Worm (Caenorhabditis elegans) whole organism, mixed stage, embryonic: ENCODE measurements around the gene cyp-34A10.
A peak's percentile ranks its signal among the peaks of the same experiment; 100 is the strongest.

Experiments used
- M03D4.4 ChIP-seq: sonication (generic microtip); optimal IDR thresholded peaks from 2 replicates; lab custom pipeline; 2017; ENCODE audit warnings: mild to moderate bottlenecking, missing genetic modification characterization, missing compliant biosample characterization
- bed-3 ChIP-seq: fragments of 200-800 bp; sonication (Bioruptor generic); optimal IDR thresholded peaks from 3 replicates; lab custom pipeline; 2018; ENCODE audit warnings: mild to moderate bottlenecking, missing genetic modification characterization, moderate library complexity, missing compliant biosample characterization
- blmp-1 ChIP-seq: fragments of 150-350 bp; optimal IDR thresholded peaks from 2 replicates; lab custom pipeline; 2014; ENCODE audit warnings: missing biosample characterization, missing genetic modification characterization
- ceh-39 ChIP-seq: fragments of 150-350 bp; optimal IDR thresholded peaks from 2 replicates; lab custom pipeline; 2014; ENCODE audit warnings: missing biosample characterization, missing genetic modification characterization
- ceh-43 ChIP-seq: fragments of 200-800 bp; sonication (Bioruptor generic); optimal IDR thresholded peaks from 2 replicates; lab custom pipeline; 2018; ENCODE audit warnings: mild to moderate bottlenecking, missing genetic modification characterization, moderate library complexity, missing compliant biosample characterization
- ceh-83 ChIP-seq: fragments of 200-800 bp; sonication (Bioruptor generic); optimal IDR thresholded peaks from 2 replicates; lab custom pipeline; 2018; ENCODE audit warnings: mild to moderate bottlenecking, missing genetic modification characterization, missing compliant biosample characterization
- ces-1 ChIP-seq: fragments of 150-350 bp; optimal IDR thresholded peaks from 2 replicates; lab custom pipeline; 2014; ENCODE audit warnings: missing biosample characterization, missing genetic modification reagents, missing genetic modification characterization
- cnd-1 ChIP-seq: fragments of 200-800 bp; sonication (Bioruptor generic); optimal IDR thresholded peaks from 2 replicates; lab custom pipeline; 2018; ENCODE audit warnings: mild to moderate bottlenecking, missing genetic modification characterization, missing compliant biosample characterization
- drap-1 ChIP-seq: fragments of 200-800 bp; sonication (Bioruptor generic); optimal IDR thresholded peaks from 3 replicates; lab custom pipeline; 2018; ENCODE audit warnings: mild to moderate bottlenecking, missing genetic modification characterization, missing compliant biosample characterization
- elt-1 ChIP-seq: sonication (generic microtip); optimal IDR thresholded peaks from 2 replicates; lab custom pipeline; 2017; ENCODE audit warnings: missing genetic modification characterization, mild to moderate bottlenecking, missing compliant biosample characterization, antibody characterized with exemption, moderate library complexity, borderline replicate concordance; ENCODE audit not compliant: insufficient read depth
- flh-1 ChIP-seq: fragments of 200-800 bp; sonication (Bioruptor generic); optimal IDR thresholded peaks from 2 replicates; lab custom pipeline; 2018; ENCODE audit warnings: mild to moderate bottlenecking, missing genetic modification characterization, moderate library complexity, missing compliant biosample characterization
- ham-2 ChIP-seq: fragments of 200-800 bp; sonication (Bioruptor generic); optimal IDR thresholded peaks from 2 replicates; lab custom pipeline; 2018; ENCODE audit warnings: mild to moderate bottlenecking, missing genetic modification characterization, missing compliant biosample characterization
- hlh-1 ChIP-seq: fragments of 150-350 bp; optimal IDR thresholded peaks from 2 replicates; lab custom pipeline; 2014; ENCODE audit warnings: missing biosample characterization, missing genetic modification reagents, missing genetic modification characterization
- lin-13 ChIP-seq: fragments of 150-350 bp; optimal IDR thresholded peaks from 2 replicates; lab custom pipeline; 2014; ENCODE audit warnings: missing biosample characterization, missing genetic modification characterization
- lin-32 ChIP-seq: fragments of 200-800 bp; sonication (Bioruptor generic); optimal IDR thresholded peaks from 2 replicates; lab custom pipeline; 2018; ENCODE audit warnings: mild to moderate bottlenecking, missing genetic modification characterization, missing compliant biosample characterization
- lsy-2 ChIP-seq: fragments of 150-350 bp; optimal IDR thresholded peaks from 2 replicates; lab custom pipeline; 2014; ENCODE audit warnings: missing biosample characterization, missing genetic modification characterization
- mab-5 ChIP-seq: fragments of 150-350 bp; optimal IDR thresholded peaks from 2 replicates; lab custom pipeline; 2014; ENCODE audit warnings: missing biosample characterization, missing genetic modification characterization
- mep-1 ChIP-seq: fragments of 150-350 bp; optimal IDR thresholded peaks from 2 replicates; lab custom pipeline; 2017; ENCODE audit warnings: missing biosample characterization, missing genetic modification reagents, missing genetic modification characterization, inconsistent platforms
- mls-2 ChIP-seq: sonication (generic microtip); optimal IDR thresholded peaks from 2 replicates; lab custom pipeline; 2016; ENCODE audit warnings: mild to moderate bottlenecking, missing genetic modification characterization, moderate library complexity, missing compliant biosample characterization
- nhr-2 ChIP-seq: fragments of 150-350 bp; optimal IDR thresholded peaks from 2 replicates; lab custom pipeline; 2014; ENCODE audit warnings: missing biosample characterization, missing genetic modification characterization
- nhr-237 ChIP-seq: fragments of 150-350 bp; optimal IDR thresholded peaks from 2 replicates; lab custom pipeline; 2014; ENCODE audit warnings: missing biosample characterization, missing genetic modification characterization
- nhr-28 ChIP-seq: fragments of 150-350 bp; optimal IDR thresholded peaks from 2 replicates; lab custom pipeline; 2014; ENCODE audit warnings: missing biosample characterization, missing genetic modification characterization
- nhr-76 ChIP-seq: sonication (generic microtip); optimal IDR thresholded peaks from 2 replicates; lab custom pipeline; 2017; ENCODE audit warnings: missing biosample characterization, missing genetic modification characterization
- pha-4 ChIP-seq: fragments of 150-350 bp; optimal IDR thresholded peaks from 2 replicates; lab custom pipeline; 2018; ENCODE audit warnings: missing biosample characterization, missing genetic modification reagents, missing genetic modification characterization
- sem-2 ChIP-seq: fragments of 200-800 bp; sonication (Bioruptor generic); optimal IDR thresholded peaks from 2 replicates; lab custom pipeline; 2018; ENCODE audit warnings: mild to moderate bottlenecking, missing genetic modification characterization, missing compliant biosample characterization
- snpc-4 ChIP-seq: fragments of 150-350 bp; optimal IDR thresholded peaks from 2 replicates; lab custom pipeline; 2014; ENCODE audit warnings: missing biosample characterization, missing genetic modification characterization
- tbx-8 ChIP-seq: fragments of 200-800 bp; sonication (Bioruptor generic); optimal IDR thresholded peaks from 2 replicates; lab custom pipeline; 2018; ENCODE audit warnings: mild to moderate bottlenecking, missing genetic modification characterization, moderate library complexity, missing compliant biosample characterization
- unc-62 ChIP-seq: fragments of 150-350 bp; optimal IDR thresholded peaks from 2 replicates; lab custom pipeline; 2014; ENCODE audit warnings: missing biosample characterization, missing genetic modification reagents, missing genetic modification characterization
- zip-8 ChIP-seq: fragments of 150-350 bp; optimal IDR thresholded peaks from 2 replicates; lab custom pipeline; 2014; ENCODE audit warnings: missing biosample characterization, missing genetic modification characterization
- ztf-11 ChIP-seq: fragments of 150-350 bp; optimal IDR thresholded peaks from 2 replicates; lab custom pipeline; 2014; ENCODE audit warnings: missing biosample characterization, missing genetic modification characterization

The cyp-34A10 gene

ce11 chrV:3972846-3973245 lies at the start of gene cyp-34A10:
Gene cyp-34A10 (minus strand): TSS chrV:3972991.
- no peak for TF ChIP-seq lin-32 (GFP tag; lab: Kevin White, UChicago)
- no peak for TF ChIP-seq M03D4.4 (tag; lab: Kevin White, UChicago)
- no peak for TF ChIP-seq ceh-83 (GFP tag; lab: Kevin White, UChicago)
- no peak for TF ChIP-seq flh-1 (GFP tag; lab: Kevin White, UChicago)
- TF ChIP-seq zip-8 (tag; lab: Kevin White, UChicago): no peak
- no peak for TF ChIP-seq ceh-43 (GFP tag; lab: Kevin White, UChicago)
- TF ChIP-seq snpc-4 (tag; lab: Kevin White, UChicago): no peak
- TF ChIP-seq unc-62 (GFP tag; lab: Kevin White, UChicago): no peak
- TF ChIP-seq nhr-237: no peak
- no peak for TF ChIP-seq lsy-2 (tag; lab: Kevin White, UChicago)
- no peak for TF ChIP-seq ces-1 (GFP tag; lab: Kevin White, UChicago)
- TF ChIP-seq nhr-28 (tag; lab: Kevin White, UChicago): no peak
- TF ChIP-seq hlh-1 (tag; lab: Kevin White, UChicago): no peak
- no peak for TF ChIP-seq blmp-1 (tag; lab: Kevin White, UChicago)
- TF ChIP-seq ham-2 (GFP tag; lab: Kevin White, UChicago): no peak
- TF ChIP-seq mep-1 (tag; lab: Kevin White, UChicago): no peak
- no peak for TF ChIP-seq sem-2 (GFP tag; lab: Kevin White, UChicago)
- TF ChIP-seq drap-1: no peak
- no peak for TF ChIP-seq ceh-39 (tag; lab: Kevin White, UChicago)
- no peak for TF ChIP-seq pha-4 (tag; lab: Kevin White, UChicago)
- TF ChIP-seq, all 35 proteins: peak for 0

ce11 chrV:4022309-4022708 lies 49.5 kb upstream of the cyp-34A10 start, which contains the start of gene cyp-35A3:
Gene cyp-35A3 (plus strand): TSS chrV:4022609.
- TF ChIP-seq flh-1 (GFP tag; lab: Kevin White, UChicago) (no peak), tbx-8 (GFP tag; lab: Kevin White, UChicago) (no peak), nhr-76 (tag; lab: Kevin White, UChicago) (no peak), nhr-237 (no peak), cnd-1 (no peak), mab-5 (tag; lab: Kevin White, UChicago) (no peak), ham-2 (GFP tag; lab: Kevin White, UChicago) (no peak), pha-4 (tag; lab: Kevin White, UChicago) (no peak), bed-3 (GFP tag; lab: Kevin White, UChicago) (no peak), sem-2 (GFP tag; lab: Kevin White, UChicago) (no peak), ceh-39 (tag; lab: Kevin White, UChicago) (no peak), ceh-43 (GFP tag; lab: Kevin White, UChicago) (no peak), drap-1 (no peak), ceh-83 (GFP tag; lab: Kevin White, UChicago) (no peak), mls-2 (tag; lab: Kevin White, UChicago) (no peak), nhr-2 (tag; lab: Kevin White, UChicago) (no peak), ztf-11 (no peak), lin-32 (GFP tag; lab: Kevin White, UChicago) (no peak)

DNA sequence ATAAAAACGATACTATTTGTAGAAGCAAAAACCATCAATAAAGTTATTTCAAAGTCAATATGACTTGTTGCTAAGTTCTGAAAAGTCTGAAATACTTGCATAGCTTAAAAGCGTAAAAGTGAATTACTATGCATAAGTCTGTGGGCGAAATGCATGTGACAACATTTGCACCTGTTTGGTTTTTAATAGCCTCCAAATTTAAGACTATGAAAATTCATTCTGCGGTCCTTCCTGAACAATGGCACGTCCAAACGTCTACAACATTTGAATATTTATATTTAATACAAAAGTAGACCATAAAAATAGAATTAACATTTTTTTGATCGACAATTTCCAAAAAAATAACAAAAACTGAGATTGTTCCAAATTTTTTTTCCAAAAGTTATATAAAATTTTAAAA lies 49.0 kb upstream of the cyp-34A10 start, which contains the start of gene K09D9.14:
Gene K09D9.14 (minus strand): TSS at position 101 of the 400 bp plus-strand sequence.
- TF ChIP-seq bed-3 (GFP tag; lab: Kevin White, UChicago) (no peak), lin-13 (no peak), nhr-2 (tag; lab: Kevin White, UChicago) (no peak), mep-1 (tag; lab: Kevin White, UChicago) (no peak), nhr-237 (no peak)

- TF ChIP-seq zip-8 (tag; lab: Kevin White, UChicago): peak; percentile 65
- no peak for TF ChIP-seq blmp-1 (tag; lab: Kevin White, UChicago)
Observed at ce11 chrV:4019188-4019587, 46.4 kb upstream of the cyp-34A10 start, which contains the start of gene K09D9.3. Gene K09D9.3 (plus strand): TSS chrV:4019488.

DNA sequence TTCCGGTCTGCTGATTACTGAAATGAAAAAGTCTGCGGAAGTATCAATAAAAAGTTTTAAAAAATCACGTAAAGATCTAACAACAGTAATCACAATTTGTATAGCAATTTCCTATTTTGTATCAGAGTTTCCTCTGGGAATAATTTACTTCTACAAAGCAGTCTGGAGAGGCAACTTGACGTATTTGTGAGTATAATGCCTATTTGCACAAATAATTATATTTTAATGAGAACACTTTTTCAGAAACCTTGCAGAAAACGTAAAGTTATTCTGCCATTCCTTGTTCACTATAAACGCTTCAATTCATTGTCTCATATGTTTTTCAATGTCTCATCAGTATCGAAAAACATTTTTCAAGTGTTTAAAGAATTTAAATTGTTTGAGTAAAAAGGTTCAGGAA lies 45.8 kb upstream of the cyp-34A10 start:
- no peak for TF ChIP-seq mab-5 (tag; lab: Kevin White, UChicago)
- TF ChIP-seq ztf-11: no peak
- TF ChIP-seq pha-4 (tag; lab: Kevin White, UChicago): no peak
- TF ChIP-seq cnd-1: no peak
- no peak for TF ChIP-seq sem-2 (GFP tag; lab: Kevin White, UChicago)
- no peak for TF ChIP-seq ceh-43 (GFP tag; lab: Kevin White, UChicago)
- TF ChIP-seq nhr-28 (tag; lab: Kevin White, UChicago): no peak
- no peak for TF ChIP-seq lin-13
- no peak for TF ChIP-seq snpc-4 (tag; lab: Kevin White, UChicago)
- no peak for TF ChIP-seq tbx-8 (GFP tag; lab: Kevin White, UChicago)
- TF ChIP-seq nhr-76 (tag; lab: Kevin White, UChicago): no peak
- TF ChIP-seq ham-2 (GFP tag; lab: Kevin White, UChicago): no peak
- TF ChIP-seq elt-1 (tag; lab: Kevin White, UChicago): no peak
